Fruit fly (Drosophila melanogaster): ENCODE measurements around the gene CG42591.

DNA sequence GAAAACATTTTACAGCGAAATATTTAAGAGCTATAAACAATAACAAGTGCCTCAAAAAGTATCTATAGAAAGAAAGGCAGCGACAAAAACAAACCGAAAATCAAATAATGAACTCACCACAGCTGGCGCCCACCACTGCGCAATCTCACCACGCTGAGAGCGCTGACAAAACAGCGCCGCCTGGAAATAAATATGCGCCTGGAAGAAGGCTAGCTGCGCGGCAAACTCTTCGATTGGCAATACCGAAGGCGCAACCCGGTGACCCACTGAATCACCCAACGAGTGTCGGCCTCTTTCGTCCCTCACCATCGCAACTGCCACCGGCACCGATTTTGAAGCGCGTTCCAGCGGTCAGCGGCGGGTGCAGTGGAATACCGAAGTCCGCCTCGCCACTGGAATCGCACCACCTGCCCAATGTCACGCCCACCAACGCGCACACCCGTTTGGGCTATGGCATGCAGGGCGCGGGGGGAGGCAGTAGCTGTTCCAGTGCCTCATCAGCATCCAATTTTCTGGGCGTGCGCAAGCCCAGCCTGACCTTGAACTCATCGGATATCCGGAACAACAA is 2.0 kb upstream of the CG42591 start:
- TF ChIP-seq Mnt (GFP tag; optimal IDR thresholded peaks at IDR 0.05): no peak
- no peak for TF ChIP-seq Clk (GFP tag; optimal IDR thresholded peaks at IDR 0.05)
- no peak for TF ChIP-seq pad (GFP tag; optimal IDR thresholded peaks at IDR 0.05)
- TF ChIP-seq toe (GFP tag; optimal IDR thresholded peaks at IDR 0.05): no peak

Data from whole organism, adult.